Fruit fly (Drosophila melanogaster): Measurements from ENCODE around the gene CG11586.

Gene CG11586

dm6 chr3L:4242428-4242827, 19.8 kb downstream of the CG11586 start, which contains the start of gene pav (continued):
- TF ChIP-seq caup (GFP tag; optimal IDR thresholded peaks at IDR 0.05; ENCODE audit: severe bottlenecking) (no peak), psq (GFP tag; optimal IDR thresholded peaks at IDR 0.05) (no peak), CG9727 (GFP tag; optimal IDR thresholded peaks at IDR 0.05) (peak; percentile 10), dati (GFP tag; IDR thresholded peaks at IDR 0.05) (no peak), Nf-YB (GFP tag; optimal IDR thresholded peaks at IDR 0.05) (no peak), CG3407 (GFP tag; optimal IDR thresholded peaks at IDR 0.05) (no peak), luna (GFP tag; optimal IDR thresholded peaks at IDR 0.05) (no peak), Med (GFP tag) (no peak), Hr78 (GFP tag; optimal IDR thresholded peaks at IDR 0.05) (no peak), Optix (GFP tag; IDR thresholded peaks at IDR 0.05) (no peak), CG18262 (tag; optimal IDR thresholded peaks at IDR 0.05) (no peak), inv (GFP tag; IDR thresholded peaks at IDR 0.05; ENCODE audit: partially characterized antibody) (no peak), fd96Cb (tag; optimal IDR thresholded peaks at IDR 0.05) (peak; percentile 44), Xrp1 (GFP tag; IDR thresholded peaks at IDR 0.05) (peak; percentile 59; the same call in 1 of the 2 replicates), dpn (GFP tag; optimal IDR thresholded peaks at IDR 0.05) (peak in 1 of 2 experiments; percentile 55), B-H2 (GFP tag; optimal IDR thresholded peaks at IDR 0.05) (no peak), eyg (GFP tag; optimal IDR thresholded peaks at IDR 0.05) (no peak), ems (GFP tag; optimal IDR thresholded peaks at IDR 0.05) (no peak), slbo (GFP tag; IDR thresholded peaks at IDR 0.05) (peak; percentile 40; the same call in 1 of the 2 replicates), CG3065 (GFP tag; optimal IDR thresholded peaks at IDR 0.05) (no peak), schlank (tag; optimal IDR thresholded peaks at IDR 0.05) (no peak), CG30020 (tag; optimal IDR thresholded peaks at IDR 0.05) (no peak), NfI (GFP tag; optimal IDR thresholded peaks at IDR 0.05) (no peak), CG9876 (GFP tag; optimal IDR thresholded peaks at IDR 0.05) (no peak), jumu (GFP tag; optimal IDR thresholded peaks at IDR 0.05) (no peak), Hmx (GFP tag; optimal IDR thresholded peaks at IDR 0.05) (no peak), Usf (GFP tag; optimal IDR thresholded peaks at IDR 0.05) (no peak), Hr39 (optimal IDR thresholded peaks at IDR 0.05) (no peak), CG15479 (GFP tag; optimal IDR thresholded peaks at IDR 0.05) (no peak), wek (GFP tag; optimal IDR thresholded peaks at IDR 0.05) (no peak), ftz-f1 (GFP tag; optimal IDR thresholded peaks at IDR 0.05) (peak; percentile 46), pfk (GFP tag; optimal IDR thresholded peaks at IDR 0.05) (no peak), Ptx1 (GFP tag; IDR thresholded peaks at IDR 0.05) (peak; percentile 44; the same call in 1 of the 2 replicates), CG17385 (GFP tag; optimal IDR thresholded peaks at IDR 0.05) (no peak), CG10267 (tag; optimal IDR thresholded peaks at IDR 0.05) (peak; percentile 61), CG6689 (GFP tag; IDR thresholded peaks at IDR 0.05) (peak; percentile 4; the same call in 1 of the 2 replicates), zen (tag; optimal IDR thresholded peaks at IDR 0.05) (peak; percentile 48), CG7963 (GFP tag; IDR thresholded peaks at IDR 0.05; ENCODE audit: partially characterized antibody) (no peak), CG32532 (GFP tag; IDR thresholded peaks at IDR 0.05) (peak; percentile 82), so (GFP tag; IDR thresholded peaks at IDR 0.05) (peak; percentile 47; the same call in 1 of the 3 replicates), CG16863 (GFP tag; optimal IDR thresholded peaks at IDR 0.05) (no peak), CG17612 (GFP tag; IDR thresholded peaks at IDR 0.05) (no peak), CG7556 (GFP tag; optimal IDR thresholded peaks at IDR 0.05) (no peak), CG8089 (GFP tag; optimal IDR thresholded peaks at IDR 0.05) (no peak), CG13775 (GFP tag; optimal IDR thresholded peaks at IDR 0.05) (peak; percentile 30), sd (tag; optimal IDR thresholded peaks at IDR 0.05) (no peak), CG14050 (GFP tag; IDR thresholded peaks at IDR 0.05) (no peak), Adf1 (GFP tag; IDR thresholded peaks at IDR 0.05) (0 out of 2 replicates have a peak, but pooled peaks have one; percentile 19), E2f1 (GFP tag; IDR thresholded peaks at IDR 0.05) (peak; percentile 37; the same call in 1 of the 2 replicates), Stat92E (GFP tag; optimal IDR thresholded peaks at IDR 0.05) (peak in 1 of 3 experiments; percentile 42)

Measured in whole organism, embryonic.